Fruit fly (Drosophila melanogaster) whole organism, prepupa: ENCODE data around the gene Cdc42.

ENCODE experiments used
- Blimp-1 ChIP-seq: fragments of 200-800 bp; sonication (Bioruptor generic); optimal IDR thresholded peaks from 3 replicates; lab custom pipeline; 2017; ENCODE audit warnings: missing biosample characterization, missing genetic modification characterization, mild to moderate bottlenecking, moderate library complexity, missing genetic modification reagents
- CG11294 ChIP-seq: fragments of 200-800 bp; sonication (Bioruptor generic); IDR thresholded peaks from 2 replicates; pipeline ENCODE4 v1.3.6; 2022; ENCODE audit warnings: missing biosample characterization, missing genetic modification characterization
- CG31627 ChIP-seq: fragments of 200-800 bp; sonication (Bioruptor generic); optimal IDR thresholded peaks from 3 replicates; lab custom pipeline; 2016; ENCODE audit warnings: missing biosample characterization, missing genetic modification characterization
- CG6854 ChIP-seq: fragments of 200-800 bp; sonication (Bioruptor generic); optimal IDR thresholded peaks from 2 replicates; lab custom pipeline; 2017; ENCODE audit warnings: missing biosample characterization, mild to moderate bottlenecking, missing genetic modification characterization
- Eip78C ChIP-seq: fragments of 200-800 bp; sonication (Bioruptor generic); peaks from one replicate; lab custom pipeline; 2016; ENCODE audit warnings: missing biosample characterization, missing genetic modification characterization
- Eip93F ChIP-seq: fragments of 200-800 bp; sonication (Bioruptor generic); optimal IDR thresholded peaks from 2 replicates; lab custom pipeline; 2016; ENCODE audit warnings: missing biosample characterization, mild to moderate bottlenecking, missing genetic modification characterization
- Hr4 ChIP-seq: fragments of 200-800 bp; sonication (Bioruptor generic); optimal IDR thresholded peaks from 3 replicates; lab custom pipeline; 2016; ENCODE audit warnings: missing biosample characterization, missing genetic modification characterization
- Lpt ChIP-seq: fragments of 200-800 bp; sonication (Bioruptor generic); optimal IDR thresholded peaks from 3 replicates; lab custom pipeline; 2016; ENCODE audit warnings: missing biosample characterization, missing genetic modification characterization
- OdsH ChIP-seq: fragments of 200-800 bp; sonication (Bioruptor generic); optimal IDR thresholded peaks from 3 replicates; lab custom pipeline; 2016; ENCODE audit warnings: missing biosample characterization, missing genetic modification characterization
- Sox14 ChIP-seq: fragments of 200-800 bp; sonication (Bioruptor generic); optimal IDR thresholded peaks from 3 replicates; lab custom pipeline; 2016; ENCODE audit warnings: missing biosample characterization, missing genetic modification characterization
- dac ChIP-seq: fragments of 200-800 bp; sonication (Bioruptor generic); optimal IDR thresholded peaks from 2 replicates; lab custom pipeline; 2017; ENCODE audit warnings: missing biosample characterization, mild to moderate bottlenecking, missing genetic modification characterization
- fd59A ChIP-seq: fragments of 200-800 bp; sonication (Bioruptor generic); optimal IDR thresholded peaks from 2 replicates; lab custom pipeline; 2017; ENCODE audit warnings: missing biosample characterization, mild to moderate bottlenecking, missing genetic modification characterization, missing genetic modification reagents
- salr ChIP-seq, 2 experiments: fragments of 200-800 bp; sonication (Bioruptor generic); optimal IDR thresholded peaks; 3 replicates each; lab custom pipeline; 2016 to 2018; ENCODE audit warnings: missing biosample characterization in 2 of 2, missing genetic modification characterization in 2 of 2, mild to moderate bottlenecking in 1 of 2

DNA sequence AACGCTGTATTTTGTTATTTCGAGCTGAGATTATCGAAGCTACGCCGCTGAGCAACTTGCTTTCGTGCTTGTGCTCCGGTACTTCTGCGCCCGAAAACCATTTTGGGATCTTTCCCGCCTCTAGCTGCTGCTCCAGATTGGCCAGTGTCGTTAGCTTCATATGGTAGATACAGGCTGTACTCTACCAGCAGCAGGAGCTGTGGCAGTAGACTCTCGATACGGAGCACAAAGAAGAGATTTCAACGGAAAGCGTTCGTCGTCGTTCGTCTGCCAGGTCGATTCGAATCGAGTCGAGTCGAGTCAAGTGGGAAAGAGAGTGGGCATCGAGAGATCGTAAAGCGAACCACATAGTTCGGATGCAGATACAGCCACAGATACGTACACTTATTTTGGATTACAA lies 17.9 kb downstream of the Cdc42 start:
- no peak for TF ChIP-seq OdsH (GFP tag; lab: Kevin White, UChicago)
- no peak for TF ChIP-seq CG31627 (GFP tag; lab: Kevin White, UChicago)
- no peak for TF ChIP-seq CG6854 (GFP tag; lab: Kevin White, UChicago)
- TF ChIP-seq dac (GFP tag; lab: Kevin White, UChicago), result no peak
- no peak for TF ChIP-seq CG11294 (GFP tag; lab: Robert Waterston, UW)
- no peak for TF ChIP-seq Eip78C (GFP tag; lab: Kevin White, UChicago)
- TF ChIP-seq salr (GFP tag; optimal IDR thresholded peaks at IDR 0.05; lab: Kevin White, UChicago), result no peak
- TF ChIP-seq Blimp-1, result no peak
- TF ChIP-seq Eip93F, result no peak
- TF ChIP-seq Hr4 (GFP tag; lab: Kevin White, UChicago), result no peak
- TF ChIP-seq Lpt (GFP tag; lab: Kevin White, UChicago), result no peak
- no peak for TF ChIP-seq fd59A (GFP tag; lab: Kevin White, UChicago)
- TF ChIP-seq Sox14 (GFP tag; lab: Kevin White, UChicago), result no peak
